Worm (Caenorhabditis elegans) whole organism, young adult: ENCODE results near the gene rhy-1.

ENCODE experiments used
- B0261.1 ChIP-seq: sonication (generic microtip); optimal IDR thresholded peaks from 2 replicates; lab custom pipeline; 2016; ENCODE audit warnings: mild to moderate bottlenecking, missing genetic modification characterization, moderate library complexity, missing compliant biosample characterization
- D2030.7 ChIP-seq: fragments of 200-800 bp; sonication (Bioruptor generic); IDR thresholded peaks from 2 replicates; pipeline ENCODE4 v1.3.6; 2022; ENCODE audit warnings: missing genetic modification reagents, missing genetic modification characterization, missing compliant biosample characterization
- F10E7.11 ChIP-seq: sonication (generic microtip); optimal IDR thresholded peaks from 2 replicates; lab custom pipeline; 2017; ENCODE audit warnings: mild to moderate bottlenecking, missing genetic modification characterization, moderate library complexity, missing compliant biosample characterization
- F22D6.2 ChIP-seq: sonication (generic microtip); optimal IDR thresholded peaks from 2 replicates; lab custom pipeline; 2016; ENCODE audit warnings: mild to moderate bottlenecking, missing genetic modification characterization, missing compliant biosample characterization
- F37B4.10 ChIP-seq: fragments of 200-800 bp; sonication (Bioruptor generic); IDR thresholded peaks from 2 replicates; pipeline ENCODE4 v1.3.6; 2022; ENCODE audit warnings: missing genetic modification characterization, missing compliant biosample characterization
- F49E8.2 ChIP-seq: sonication (generic microtip); optimal IDR thresholded peaks from 3 replicates; lab custom pipeline; 2017; ENCODE audit warnings: missing genetic modification characterization, mild to moderate bottlenecking, missing compliant biosample characterization, antibody characterized with exemption, moderate library complexity; ENCODE audit not compliant: insufficient read depth
- K11D2.4 ChIP-seq: fragments of 200-800 bp; sonication (Bioruptor generic); IDR thresholded peaks from 2 replicates; pipeline ENCODE4 v1.3.6; 2022; ENCODE audit warnings: missing genetic modification reagents, missing genetic modification characterization, missing compliant biosample characterization
- T26A5.8 ChIP-seq: sonication (generic microtip); optimal IDR thresholded peaks from 2 replicates; lab custom pipeline; 2016; ENCODE audit warnings: missing genetic modification characterization, missing compliant biosample characterization
- Y56A3A.18 ChIP-seq: fragments of 200-800 bp; sonication (Bioruptor generic); IDR thresholded peaks from 2 replicates; pipeline ENCODE4 v1.3.6; 2022; ENCODE audit warnings: missing genetic modification reagents, missing genetic modification characterization, missing compliant biosample characterization
- Y67H2A.10 ChIP-seq: fragments of 200-800 bp; sonication (Bioruptor generic); conservative IDR thresholded peaks from 2 replicates; pipeline ENCODE4 v1.3.6; 2022; ENCODE audit warnings: missing genetic modification reagents, missing genetic modification characterization, missing compliant biosample characterization
- aptf-3 ChIP-seq: fragments of 200-800 bp; sonication (Bioruptor generic); IDR thresholded peaks from 2 replicates; pipeline ENCODE4 v1.3.6; 2022; ENCODE audit warnings: missing genetic modification characterization, missing compliant biosample characterization
- attf-5 ChIP-seq: fragments of 200-800 bp; sonication (Bioruptor generic); optimal IDR thresholded peaks from 2 replicates; lab custom pipeline; 2018; ENCODE audit warnings: mild to moderate bottlenecking, missing genetic modification characterization, missing compliant biosample characterization
- bed-2 ChIP-seq: fragments of 200-800 bp; sonication (Bioruptor generic); IDR thresholded peaks from 2 replicates; pipeline ENCODE4 v1.3.6; 2022; ENCODE audit warnings: missing genetic modification reagents, missing genetic modification characterization, missing compliant biosample characterization
- ccch-3 ChIP-seq: fragments of 200-800 bp; sonication (Bioruptor generic); optimal IDR thresholded peaks from 2 replicates; lab custom pipeline; 2018; ENCODE audit warnings: mild to moderate bottlenecking, missing genetic modification characterization, missing compliant biosample characterization
- cebp-1 ChIP-seq, 2 experiments: fragments of 200-800 bp in 1 of 2; sonication (Bioruptor generic) in 1 of 2; sonication (generic microtip) in 1 of 2; IDR thresholded peaks in 1 of 2; optimal IDR thresholded peaks in 1 of 2; 2 replicates each; pipeline versions ENCODE4 v1.3.6 to Lab custom; 2017 to 2022; ENCODE audit warnings: missing compliant biosample characterization in 2 of 2, missing genetic modification characterization in 2 of 2, mild to moderate bottlenecking in 1 of 2, missing genetic modification reagents in 1 of 2, moderate library complexity in 1 of 2
- ceh-27 ChIP-seq: fragments of 200-800 bp; sonication (Bioruptor generic); optimal IDR thresholded peaks from 2 replicates; lab custom pipeline; 2018; ENCODE audit warnings: mild to moderate bottlenecking, missing genetic modification characterization, moderate library complexity, missing compliant biosample characterization
- ceh-79 ChIP-seq: sonication (generic microtip); optimal IDR thresholded peaks from 2 replicates; lab custom pipeline; 2017; ENCODE audit warnings: mild to moderate bottlenecking, missing genetic modification characterization, missing compliant biosample characterization
- ceh-91 ChIP-seq: fragments of 200-800 bp; sonication (Bioruptor generic); IDR thresholded peaks from 2 replicates; pipeline ENCODE4 v1.3.6; 2022; ENCODE audit warnings: missing genetic modification reagents, missing genetic modification characterization, missing compliant biosample characterization
- dpff-1 ChIP-seq: sonication (generic microtip); optimal IDR thresholded peaks from 2 replicates; lab custom pipeline; 2017; ENCODE audit warnings: mild to moderate bottlenecking, missing genetic modification characterization, missing compliant biosample characterization
- ekl-4 ChIP-seq: fragments of 200-800 bp; sonication (Bioruptor generic); IDR thresholded peaks from 2 replicates; pipeline ENCODE4 v1.3.6; 2022; ENCODE audit warnings: missing genetic modification reagents, missing genetic modification characterization, missing compliant biosample characterization
- gei-17 ChIP-seq: fragments of 200-800 bp; sonication (Bioruptor generic); optimal IDR thresholded peaks from 2 replicates; lab custom pipeline; 2018; ENCODE audit warnings: mild to moderate bottlenecking, missing genetic modification characterization, missing compliant biosample characterization
- hmg-1.2 ChIP-seq: fragments of 200-800 bp; sonication (Bioruptor generic); IDR thresholded peaks from 2 replicates; pipeline ENCODE4 v1.3.6; 2022; ENCODE audit warnings: missing genetic modification reagents, missing genetic modification characterization, missing compliant biosample characterization
- let-526 ChIP-seq: fragments of 200-800 bp; sonication (Bioruptor generic); IDR thresholded peaks from 2 replicates; pipeline ENCODE4 v1.3.6; 2022; ENCODE audit warnings: missing genetic modification reagents, missing genetic modification characterization, missing compliant biosample characterization
- mxl-1 ChIP-seq: sonication (generic microtip); optimal IDR thresholded peaks from 2 replicates; lab custom pipeline; 2016; ENCODE audit warnings: missing genetic modification characterization, missing compliant biosample characterization
- nfyb-1 ChIP-seq: fragments of 200-800 bp; sonication (Bioruptor generic); IDR thresholded peaks from 2 replicates; pipeline ENCODE4 v1.3.6; 2022; ENCODE audit warnings: missing genetic modification reagents, missing genetic modification characterization, missing compliant biosample characterization
- nhr-120 ChIP-seq: fragments of 200-800 bp; sonication (Bioruptor generic); IDR thresholded peaks from 2 replicates; pipeline ENCODE4 v1.3.6; 2022; ENCODE audit warnings: missing genetic modification characterization, missing compliant biosample characterization
- nhr-179 ChIP-seq: sonication (generic microtip); optimal IDR thresholded peaks from 2 replicates; lab custom pipeline; 2016; ENCODE audit warnings: mild to moderate bottlenecking, missing genetic modification characterization, missing compliant biosample characterization
- nhr-80 ChIP-seq: sonication (generic microtip); optimal IDR thresholded peaks from 2 replicates; lab custom pipeline; 2016; ENCODE audit warnings: missing genetic modification characterization, missing compliant biosample characterization
- repo-1 ChIP-seq: sonication (generic microtip); optimal IDR thresholded peaks from 2 replicates; lab custom pipeline; 2017; ENCODE audit warnings: mild to moderate bottlenecking, missing genetic modification characterization, missing compliant biosample characterization
- snpc-1.1 ChIP-seq: sonication (generic microtip); optimal IDR thresholded peaks from 2 replicates; lab custom pipeline; 2017; ENCODE audit warnings: missing genetic modification characterization, mild to moderate bottlenecking, missing compliant biosample characterization, antibody characterized with exemption, moderate library complexity, missing genotype, missing genetic modification reagents; ENCODE audit not compliant: insufficient read depth
- snpc-1.3 ChIP-seq: sonication (generic microtip); optimal IDR thresholded peaks from 2 replicates; lab custom pipeline; 2017; ENCODE audit warnings: missing genetic modification characterization, mild to moderate bottlenecking, missing compliant biosample characterization, antibody characterized with exemption, moderate library complexity, missing genotype, missing genetic modification reagents; ENCODE audit not compliant: insufficient read depth
- snpc-3.4 ChIP-seq: sonication (generic microtip); optimal IDR thresholded peaks from 2 replicates; lab custom pipeline; 2017; ENCODE audit warnings: missing genetic modification characterization, mild to moderate bottlenecking, missing compliant biosample characterization, antibody characterized with exemption, moderate library complexity, missing genotype, missing genetic modification reagents
- snpc-4 ChIP-seq, 5 experiments: fragments of 150-350 bp in 1 of 5; sonication (generic microtip) in 4 of 5; optimal IDR thresholded peaks; 2 replicates each; lab custom pipeline; 2014 to 2018; ENCODE audit warnings: missing genetic modification characterization in 5 of 5, missing biosample characterization in 3 of 5, antibody characterized with exemption in 2 of 5, mild to moderate bottlenecking in 2 of 5, missing compliant biosample characterization in 2 of 5, missing genotype in 2 of 5, moderate library complexity in 2 of 5, missing genetic modification reagents in 1 of 5
- unc-130 ChIP-seq: sonication (generic microtip); optimal IDR thresholded peaks from 2 replicates; lab custom pipeline; 2016; ENCODE audit warnings: missing genetic modification reagents, missing genetic modification characterization, missing compliant biosample characterization
- zfh-2 ChIP-seq: fragments of 200-800 bp; sonication (Bioruptor generic); conservative IDR thresholded peaks from 2 replicates; pipeline ENCODE4 v1.3.6; 2022; ENCODE audit warnings: missing genetic modification reagents, missing genetic modification characterization, missing compliant biosample characterization
- ztf-22 ChIP-seq: fragments of 200-800 bp; sonication (Bioruptor generic); optimal IDR thresholded peaks from 2 replicates; lab custom pipeline; 2018; ENCODE audit warnings: mild to moderate bottlenecking, missing genetic modification characterization, moderate library complexity, missing compliant biosample characterization
- ztf-26 ChIP-seq: sonication (generic microtip); optimal IDR thresholded peaks from 2 replicates; lab custom pipeline; 2017; ENCODE audit warnings: missing genetic modification characterization, missing compliant biosample characterization

The rhy-1 gene

ce11 chrII:9135878-9136277, 25.3 kb upstream of the rhy-1 start, which contains the start of gene nlp-78:
Gene nlp-78 (plus strand): TSS chrII:9136178.
- TF ChIP-seq F37B4.10 (no peak), bed-2 (GFP tag; lab: Robert Waterston, UW) (no peak), nfyb-1 (no peak), hmg-1.2 (no peak), snpc-4 (GFP tag; optimal IDR thresholded peaks at IDR 0.05; lab: Kevin White, UChicago) (no peak), snpc-4 (tag; optimal IDR thresholded peaks at IDR 0.05; lab: Kevin White, UChicago) (no peak), nhr-120 (GFP tag; lab: Robert Waterston, UW) (no peak), F10E7.11 (tag; lab: Kevin White, UChicago) (no peak), D2030.7 (GFP tag; lab: Robert Waterston, UW) (no peak), let-526 (no peak), attf-5 (GFP tag; lab: Kevin White, UChicago) (no peak), F49E8.2 (tag; lab: Kevin White, UChicago) (no peak), ceh-27 (GFP tag; lab: Kevin White, UChicago) (no peak), nhr-179 (tag; lab: Kevin White, UChicago) (no peak), snpc-1.1 (no peak), Y67H2A.10 (no peak), K11D2.4 (GFP tag; lab: Robert Waterston, UW) (no peak), zfh-2 (no peak)

- TF ChIP-seq K11D2.4 (GFP tag; lab: Robert Waterston, UW): no peak
- no peak for TF ChIP-seq T26A5.8 (tag; lab: Kevin White, UChicago)
- no peak for TF ChIP-seq ztf-22
- TF ChIP-seq B0261.1 (tag; lab: Kevin White, UChicago): no peak
Measured at ce11 chrII:9137803-9138202, 23.4 kb upstream of the rhy-1 start, which contains the start of gene C16D2.3. Gene C16D2.3 (plus strand): TSS chrII:9138103.

- TF ChIP-seq aptf-3 (no peak), dpff-1 (tag; lab: Kevin White, UChicago) (no peak), nhr-80 (tag; lab: Kevin White, UChicago) (no peak), ztf-26 (tag; lab: Kevin White, UChicago) (no peak), snpc-3.4 (no peak), Y56A3A.18 (GFP tag; lab: Robert Waterston, UW) (no peak), repo-1 (no peak), ceh-79 (tag; lab: Kevin White, UChicago) (no peak), ccch-3 (no peak), cebp-1 (GFP tag; IDR thresholded peaks at IDR 0.05; lab: Robert Waterston, UW) (no peak), cebp-1 (tag; optimal IDR thresholded peaks at IDR 0.05; lab: Kevin White, UChicago) (no peak)
Measured at ce11 chrII:9139172-9139700, 21.9 kb upstream of the rhy-1 start, which contains the start of gene Y9C2UA.1. Gene Y9C2UA.1 (plus strand): TSS chrII:9139650.

ce11 chrII:9141110-9141509, 20.1 kb upstream of the rhy-1 start:
- TF ChIP-seq snpc-1.3 (tag; lab: Kevin White, UChicago) (no peak), gei-17 (GFP tag; lab: Kevin White, UChicago) (no peak), F22D6.2 (tag; lab: Kevin White, UChicago) (no peak), D2030.7 (GFP tag; lab: Robert Waterston, UW) (no peak), unc-130 (GFP tag; lab: Kevin White, UChicago) (no peak), mxl-1 (tag; lab: Kevin White, UChicago) (no peak), ceh-91 (GFP tag; lab: Robert Waterston, UW) (no peak), ekl-4 (GFP tag; lab: Robert Waterston, UW) (no peak)
